Fruit fly (Drosophila melanogaster): ENCODE measurements around the gene Vha68-2.
A peak's percentile ranks its signal among the peaks of the same experiment; 100 is the strongest.

Gene Vha68-2

dm6 chr2L:12974045-12974539 is at the start of gene Vha68-2 (continued):
- TF ChIP-seq CG10959 (GFP tag; IDR thresholded peaks at IDR 0.05) = 0 out of 2 replicates have a peak, but pooled peaks have one; percentile 7
- TF ChIP-seq Fer1 (GFP tag; optimal IDR thresholded peaks at IDR 0.05) = no peak
- no peak for TF ChIP-seq Poxn (GFP tag; IDR thresholded peaks at IDR 0.05)
- TF ChIP-seq fd3F (GFP tag; optimal IDR thresholded peaks at IDR 0.05) = peak; percentile 47
- peak; percentile 53 for TF ChIP-seq CG11504 (tag; optimal IDR thresholded peaks at IDR 0.05)
- no peak for TF ChIP-seq CG6765 (GFP tag; optimal IDR thresholded peaks at IDR 0.05)
- TF ChIP-seq nau (GFP tag; optimal IDR thresholded peaks at IDR 0.05) = no peak
- no peak for TF ChIP-seq tio (GFP tag; optimal IDR thresholded peaks at IDR 0.05)
- no peak for TF ChIP-seq Dip3 (GFP tag; optimal IDR thresholded peaks at IDR 0.05)
- peak; percentile 99 for TF ChIP-seq hkb (optimal IDR thresholded peaks at IDR 0.05)
- no peak for TF ChIP-seq hkb (GFP tag; IDR thresholded peaks at IDR 0.05)
- peak; percentile 63 for TF ChIP-seq CG30403 (GFP tag; optimal IDR thresholded peaks at IDR 0.05)
- TF ChIP-seq CG17359 (tag; optimal IDR thresholded peaks at IDR 0.05) = peak; percentile 11
- TF ChIP-seq lilli (GFP tag; optimal IDR thresholded peaks at IDR 0.05) = peak; percentile 47
- peak; percentile 77 for TF ChIP-seq ATbp (GFP tag; optimal IDR thresholded peaks at IDR 0.05)
- 0 out of 4 replicates have a peak, but pooled peaks have one; percentile 43 for TF ChIP-seq Dll (GFP tag; IDR thresholded peaks at IDR 0.05; ENCODE audit: partially characterized antibody)
- TF ChIP-seq CG43689 (GFP tag; IDR thresholded peaks at IDR 0.05) = no peak
- no peak for TF ChIP-seq abd-A (tag; optimal IDR thresholded peaks at IDR 0.05)
- TF ChIP-seq CG11723 (GFP tag; optimal IDR thresholded peaks at IDR 0.05) = peak; percentile 55
- no peak for TF ChIP-seq CG16813 (GFP tag; IDR thresholded peaks at IDR 0.05; ENCODE audit: partially characterized antibody)
- TF ChIP-seq Sry-β (GFP tag; optimal IDR thresholded peaks at IDR 0.05) = no peak
- no peak for TF ChIP-seq Ravus (GFP tag; IDR thresholded peaks at IDR 0.05)
- TF ChIP-seq CG2199 (GFP tag; IDR thresholded peaks at IDR 0.05) = 0 out of 3 replicates have a peak, but pooled peaks have one; percentile 14
- TF ChIP-seq CG8388 (GFP tag; optimal IDR thresholded peaks at IDR 0.05) = peak; percentile 21
- peak; percentile 56; the same call in 2 of the 3 replicates for TF ChIP-seq knrl (GFP tag; IDR thresholded peaks at IDR 0.05; ENCODE audit: partially characterized antibody)
- no peak for TF ChIP-seq CG8281 (tag; optimal IDR thresholded peaks at IDR 0.05)
- TF ChIP-seq so (GFP tag; IDR thresholded peaks at IDR 0.05) = no peak
- TF ChIP-seq zfh2 (GFP tag; optimal IDR thresholded peaks at IDR 0.05) = peak; percentile 67
- no peak for TF ChIP-seq Sox100B (GFP tag; optimal IDR thresholded peaks at IDR 0.05)
- TF ChIP-seq CG1024 (GFP tag; IDR thresholded peaks at IDR 0.05) = no peak
- peak; percentile 17 for TF ChIP-seq psq (GFP tag; optimal IDR thresholded peaks at IDR 0.05)
- TF ChIP-seq Sin3A (optimal IDR thresholded peaks at IDR 0.05) = no peak
- no peak for TF ChIP-seq CG1233 (GFP tag; optimal IDR thresholded peaks at IDR 0.05)
- TF ChIP-seq p53 (GFP tag; optimal IDR thresholded peaks at IDR 0.05) = peak; percentile 53
- peak; percentile 12 for TF ChIP-seq Asciz (GFP tag; optimal IDR thresholded peaks at IDR 0.05)
- no peak for TF ChIP-seq CG8765 (GFP tag; IDR thresholded peaks at IDR 0.05)
- peak; percentile 39 to 42 for TF ChIP-seq bsh (GFP tag; optimal IDR thresholded peaks at IDR 0.05)
- TF ChIP-seq gcm (GFP tag; optimal IDR thresholded peaks at IDR 0.05) = no peak
- no peak for TF ChIP-seq Hr78 (GFP tag; optimal IDR thresholded peaks at IDR 0.05)
- TF ChIP-seq mld (GFP tag; IDR thresholded peaks at IDR 0.05; ENCODE audit: partially characterized antibody) = 0 out of 3 replicates have a peak, but pooled peaks have one; percentile 68
- no peak for TF ChIP-seq Drgx (GFP tag; IDR thresholded peaks at IDR 0.05)
- no peak for TF ChIP-seq sim (GFP tag; IDR thresholded peaks at IDR 0.05)
- TF ChIP-seq chn (GFP tag; optimal IDR thresholded peaks at IDR 0.05) = no peak
- TF ChIP-seq Atf6 (GFP tag; IDR thresholded peaks at IDR 0.05) = no peak
- TF ChIP-seq CG12104 (GFP tag; optimal IDR thresholded peaks at IDR 0.05) = no peak
- peak; percentile 45 for TF ChIP-seq ewg (GFP tag; optimal IDR thresholded peaks at IDR 0.05)
- TF ChIP-seq fu2 (GFP tag; optimal IDR thresholded peaks at IDR 0.05) = peak; percentile 14
- no peak for TF ChIP-seq Xrp1 (GFP tag; IDR thresholded peaks at IDR 0.05)
- TF ChIP-seq gro (GFP tag; optimal IDR thresholded peaks at IDR 0.05) = no peak
- peak; percentile 10 for TF ChIP-seq NC2α (GFP tag; optimal IDR thresholded peaks at IDR 0.05)

Data from whole organism, embryonic.